Fruit fly (Drosophila melanogaster) whole organism, embryonic: ENCODE measurements around the gene InR.

Experiments
- Adf1 ChIP-seq: fragments of 200-800 bp; sonication (Bioruptor generic); IDR thresholded peaks from 2 replicates; pipeline ENCODE4 v1.3.6; 2022; ENCODE audit warnings: missing biosample characterization, missing genetic modification characterization
- Blimp-1 ChIP-seq: fragments of 200-800 bp; sonication (Bioruptor generic); optimal IDR thresholded peaks from 3 replicates; lab custom pipeline; 2018; ENCODE audit warnings: missing biosample characterization, missing genetic modification characterization, mild to moderate bottlenecking, moderate library complexity, missing genetic modification reagents
- CG10147 ChIP-seq: fragments of 200-800 bp; sonication (Bioruptor generic); optimal IDR thresholded peaks from 2 replicates; lab custom pipeline; 2019; ENCODE audit warnings: missing biosample characterization, mild to moderate bottlenecking, missing genetic modification characterization, moderate library complexity
- CG10274 ChIP-seq: fragments of 200-800 bp; sonication (Bioruptor generic); optimal IDR thresholded peaks from 3 replicates; lab custom pipeline; 2017; ENCODE audit warnings: missing biosample characterization, mild to moderate bottlenecking, missing genetic modification characterization
- CG11093 ChIP-seq: fragments of 200-800 bp; sonication (Bioruptor generic); IDR thresholded peaks from 3 replicates; pipeline ENCODE4 v1.3.6; 2022; ENCODE audit warnings: missing biosample characterization, missing genetic modification characterization
- CG11456 ChIP-seq: fragments of 200-800 bp; sonication (Bioruptor generic); IDR thresholded peaks from 3 replicates; pipeline ENCODE4 v1.3.6; 2022; ENCODE audit warnings: missing biosample characterization, missing genetic modification characterization
- CG14441 ChIP-seq: fragments of 200-800 bp; sonication (Bioruptor generic); IDR thresholded peaks from 2 replicates; pipeline ENCODE4 v1.3.6; 2022; ENCODE audit warnings: missing biosample characterization, missing genetic modification characterization
- CG14710 ChIP-seq: fragments of 200-800 bp; sonication (Bioruptor generic); optimal IDR thresholded peaks from 3 replicates; lab custom pipeline; 2019; ENCODE audit warnings: missing biosample characterization, mild to moderate bottlenecking, missing genetic modification characterization, moderate library complexity
- CG14965 ChIP-seq: fragments of 200-800 bp; sonication (Bioruptor generic); optimal IDR thresholded peaks from 2 replicates; lab custom pipeline; 2016; ENCODE audit warnings: missing biosample characterization, missing genetic modification characterization, borderline replicate concordance
- CG17359 ChIP-seq: fragments of 200-800 bp; sonication (Bioruptor generic); optimal IDR thresholded peaks from 3 replicates; lab custom pipeline; 2018; ENCODE audit warnings: missing biosample characterization, mild to moderate bottlenecking, missing genetic modification characterization, moderate library complexity
- CG1792 ChIP-seq: fragments of 200-800 bp; sonication (Bioruptor generic); optimal IDR thresholded peaks from 2 replicates; lab custom pipeline; 2016; ENCODE audit warnings: missing biosample characterization, missing genetic modification characterization
- CG30403 ChIP-seq: fragments of 200-800 bp; sonication (Bioruptor generic); optimal IDR thresholded peaks from 3 replicates; lab custom pipeline; 2016; ENCODE audit warnings: missing biosample characterization, missing genetic modification characterization
- CG31224 ChIP-seq: fragments of 200-800 bp; sonication (Bioruptor generic); IDR thresholded peaks from 2 replicates; pipeline ENCODE4 v1.3.6; 2022; ENCODE audit warnings: missing biosample characterization, missing genetic modification characterization
- CG3163 ChIP-seq: fragments of 200-800 bp; sonication (Bioruptor generic); optimal IDR thresholded peaks from 3 replicates; lab custom pipeline; 2016; ENCODE audit warnings: missing biosample characterization, missing genetic modification characterization
- CG4282 ChIP-seq: fragments of 200-800 bp; sonication (Bioruptor generic); optimal IDR thresholded peaks from 2 replicates; lab custom pipeline; 2016; ENCODE audit warnings: missing biosample characterization, missing genetic modification characterization
- CG5953 ChIP-seq: fragments of 200-800 bp; sonication (Bioruptor generic); IDR thresholded peaks from 2 replicates; pipeline ENCODE4 v1.3.6; 2022; ENCODE audit warnings: missing biosample characterization, missing genetic modification characterization
- CG6689 ChIP-seq: fragments of 200-800 bp; sonication (Bioruptor generic); IDR thresholded peaks from 2 replicates; pipeline ENCODE4 v1.3.6; 2022; ENCODE audit warnings: missing biosample characterization, missing genetic modification characterization
- CG8281 ChIP-seq: fragments of 200-800 bp; sonication (Bioruptor generic); optimal IDR thresholded peaks from 2 replicates; lab custom pipeline; 2018; ENCODE audit warnings: missing biosample characterization, mild to moderate bottlenecking, missing genetic modification characterization, moderate library complexity
- CG9817 ChIP-seq: fragments of 200-800 bp; sonication (Bioruptor generic); optimal IDR thresholded peaks from 2 replicates; lab custom pipeline; 2018; ENCODE audit warnings: missing biosample characterization, mild to moderate bottlenecking, missing genetic modification characterization, moderate library complexity
- CG9876 ChIP-seq: fragments of 200-800 bp; sonication (Bioruptor generic); optimal IDR thresholded peaks from 2 replicates; lab custom pipeline; 2016; ENCODE audit warnings: missing biosample characterization, missing genetic modification characterization
- CTCF ChIP-seq: fragments of 200-800 bp; sonication (Bioruptor generic); optimal IDR thresholded peaks from 2 replicates; lab custom pipeline; 2017; ENCODE audit warnings: missing biosample characterization, mild to moderate bottlenecking, missing genetic modification characterization, moderate library complexity
- Dbx ChIP-seq: fragments of 200-800 bp; sonication (Bioruptor generic); IDR thresholded peaks from 3 replicates; pipeline ENCODE4 v1.3.6; 2022; ENCODE audit warnings: missing biosample characterization, missing genetic modification characterization
- HmgZ ChIP-seq: fragments of 200-800 bp; sonication (Bioruptor generic); optimal IDR thresholded peaks from 2 replicates; lab custom pipeline; 2018; ENCODE audit warnings: missing biosample characterization, mild to moderate bottlenecking, missing genetic modification characterization
- Jarid2 ChIP-seq: fragments of 200-800 bp; sonication (Bioruptor generic); optimal IDR thresholded peaks from 3 replicates; lab custom pipeline; 2017; ENCODE audit warnings: mild to moderate bottlenecking, missing biosample characterization, missing genetic modification reagents, missing genetic modification characterization
- Lhr ChIP-seq: fragments of 200-800 bp; sonication (Bioruptor generic); optimal IDR thresholded peaks from 3 replicates; lab custom pipeline; 2017; ENCODE audit warnings: mild to moderate bottlenecking, missing biosample characterization, missing genetic modification reagents, missing genetic modification characterization
- MBD-R2 ChIP-seq: fragments of 200-800 bp; sonication (Bioruptor generic); IDR thresholded peaks from 2 replicates; pipeline ENCODE4 v1.3.6; 2022; ENCODE audit warnings: missing biosample characterization, missing genetic modification characterization
- Med ChIP-seq: fragments of 200-800 bp; sonication (Bioruptor generic); peaks from one replicate; lab custom pipeline; 2016; ENCODE audit warnings: missing biosample characterization, missing genetic modification characterization, mild to moderate bottlenecking, inconsistent platforms, moderate library complexity
- NC2β ChIP-seq: fragments of 200-800 bp; sonication (Bioruptor generic); optimal IDR thresholded peaks from 2 replicates; lab custom pipeline; 2016; ENCODE audit warnings: missing biosample characterization, missing genetic modification characterization
- Poxn ChIP-seq: fragments of 200-800 bp; sonication (Bioruptor generic); IDR thresholded peaks from 2 replicates; pipeline ENCODE4 v1.3.6; 2022; ENCODE audit warnings: missing biosample characterization, missing genetic modification characterization
- Ptx1 ChIP-seq: fragments of 200-800 bp; sonication (Bioruptor generic); IDR thresholded peaks from 2 replicates; pipeline ENCODE4 v1.3.6; 2022; ENCODE audit warnings: missing biosample characterization, missing genetic modification characterization
- Sry-β ChIP-seq: fragments of 200-800 bp; sonication (Bioruptor generic); optimal IDR thresholded peaks from 2 replicates; lab custom pipeline; 2018; ENCODE audit warnings: missing biosample characterization, mild to moderate bottlenecking, missing genetic modification characterization, moderate library complexity
- ap ChIP-seq: fragments of 200-800 bp; sonication (Bioruptor generic); IDR thresholded peaks from 2 replicates; pipeline ENCODE4 v1.3.6; 2022; ENCODE audit warnings: missing biosample characterization, missing genetic modification characterization
- bowl ChIP-seq: fragments of 200-800 bp; sonication (Bioruptor generic); IDR thresholded peaks from 2 replicates; pipeline ENCODE4 v1.3.6; 2022; ENCODE audit warnings: missing biosample characterization, missing genetic modification characterization
- chm ChIP-seq: fragments of 200-800 bp; sonication (Bioruptor generic); IDR thresholded peaks from 2 replicates; pipeline ENCODE4 v1.3.6; 2022; ENCODE audit warnings: missing biosample characterization, missing genetic modification characterization
- ci ChIP-seq: fragments of 200-800 bp; sonication (Bioruptor generic); IDR thresholded peaks from 3 replicates; pipeline ENCODE4 v1.3.6; 2022; ENCODE audit warnings: missing biosample characterization, missing genetic modification characterization
- gro ChIP-seq: fragments of 200-800 bp; sonication (Bioruptor generic); optimal IDR thresholded peaks from 2 replicates; lab custom pipeline; 2016; ENCODE audit warnings: missing biosample characterization, missing genetic modification characterization
- gsb ChIP-seq: fragments of 200-800 bp; sonication (Bioruptor generic); IDR thresholded peaks from 2 replicates; pipeline ENCODE4 v1.3.6; 2022; ENCODE audit warnings: missing biosample characterization, missing genetic modification characterization
- her ChIP-seq: fragments of 200-800 bp; sonication (Bioruptor generic); optimal IDR thresholded peaks from 2 replicates; lab custom pipeline; 2016; ENCODE audit warnings: missing biosample characterization, missing genetic modification characterization
- hth ChIP-seq: fragments of >200 bp; optimal IDR thresholded peaks from 2 replicates; lab custom pipeline; 2017; ENCODE audit warnings: inconsistent platforms
- kay ChIP-seq: fragments of 200-800 bp; sonication (Bioruptor generic); optimal IDR thresholded peaks from 2 replicates; lab custom pipeline; 2016; ENCODE audit warnings: missing biosample characterization, missing genetic modification characterization
- ken ChIP-seq: fragments of 200-800 bp; sonication (Bioruptor generic); IDR thresholded peaks from 3 replicates; pipeline ENCODE4 v1.3.6; 2022; ENCODE audit warnings: missing biosample characterization, missing genetic modification characterization
- klu ChIP-seq: fragments of 200-800 bp; sonication (Bioruptor generic); IDR thresholded peaks from 2 replicates; pipeline ENCODE4 v1.3.6; 2022; ENCODE audit warnings: missing biosample characterization, missing genetic modification characterization
- lbe ChIP-seq: fragments of 200-800 bp; sonication (Bioruptor generic); optimal IDR thresholded peaks from 2 replicates; lab custom pipeline; 2016; ENCODE audit warnings: missing biosample characterization, mild to moderate bottlenecking, missing genetic modification characterization
- luna ChIP-seq: fragments of 200-800 bp; sonication (Bioruptor generic); optimal IDR thresholded peaks from 2 replicates; lab custom pipeline; 2016; ENCODE audit warnings: missing biosample characterization, missing genetic modification characterization
- nerfin-2 ChIP-seq: fragments of 200-800 bp; sonication (Bioruptor generic); IDR thresholded peaks from 2 replicates; pipeline ENCODE4 v1.3.6; 2022; ENCODE audit warnings: missing biosample characterization, missing genetic modification characterization; ENCODE audit not compliant: partially characterized antibody
- pzg ChIP-seq: fragments of 200-800 bp; sonication (Bioruptor generic); optimal IDR thresholded peaks from 3 replicates; lab custom pipeline; 2018; ENCODE audit warnings: missing biosample characterization, mild to moderate bottlenecking, missing genetic modification characterization, moderate library complexity
- trem ChIP-seq: fragments of 200-800 bp; optimal IDR thresholded peaks from 3 replicates; lab custom pipeline; 2019; ENCODE audit warnings: missing biosample characterization, mild to moderate bottlenecking, missing genetic modification characterization, moderate library complexity
- usp ChIP-seq: fragments of >200 bp; optimal IDR thresholded peaks from 2 replicates; lab custom pipeline; 2017; ENCODE audit warnings: missing biosample characterization, missing genetic modification characterization
- vnd ChIP-seq: fragments of 200-800 bp; sonication (Bioruptor generic); IDR thresholded peaks from 3 replicates; pipeline ENCODE4 v1.3.6; 2022; ENCODE audit warnings: missing biosample characterization, missing genetic modification characterization; ENCODE audit not compliant: partially characterized antibody
- wdn ChIP-seq: fragments of 200-800 bp; sonication (Bioruptor generic); IDR thresholded peaks from 2 replicates; pipeline ENCODE4 v1.3.6; 2022; ENCODE audit warnings: missing biosample characterization, missing genetic modification characterization

InR gene

DNA sequence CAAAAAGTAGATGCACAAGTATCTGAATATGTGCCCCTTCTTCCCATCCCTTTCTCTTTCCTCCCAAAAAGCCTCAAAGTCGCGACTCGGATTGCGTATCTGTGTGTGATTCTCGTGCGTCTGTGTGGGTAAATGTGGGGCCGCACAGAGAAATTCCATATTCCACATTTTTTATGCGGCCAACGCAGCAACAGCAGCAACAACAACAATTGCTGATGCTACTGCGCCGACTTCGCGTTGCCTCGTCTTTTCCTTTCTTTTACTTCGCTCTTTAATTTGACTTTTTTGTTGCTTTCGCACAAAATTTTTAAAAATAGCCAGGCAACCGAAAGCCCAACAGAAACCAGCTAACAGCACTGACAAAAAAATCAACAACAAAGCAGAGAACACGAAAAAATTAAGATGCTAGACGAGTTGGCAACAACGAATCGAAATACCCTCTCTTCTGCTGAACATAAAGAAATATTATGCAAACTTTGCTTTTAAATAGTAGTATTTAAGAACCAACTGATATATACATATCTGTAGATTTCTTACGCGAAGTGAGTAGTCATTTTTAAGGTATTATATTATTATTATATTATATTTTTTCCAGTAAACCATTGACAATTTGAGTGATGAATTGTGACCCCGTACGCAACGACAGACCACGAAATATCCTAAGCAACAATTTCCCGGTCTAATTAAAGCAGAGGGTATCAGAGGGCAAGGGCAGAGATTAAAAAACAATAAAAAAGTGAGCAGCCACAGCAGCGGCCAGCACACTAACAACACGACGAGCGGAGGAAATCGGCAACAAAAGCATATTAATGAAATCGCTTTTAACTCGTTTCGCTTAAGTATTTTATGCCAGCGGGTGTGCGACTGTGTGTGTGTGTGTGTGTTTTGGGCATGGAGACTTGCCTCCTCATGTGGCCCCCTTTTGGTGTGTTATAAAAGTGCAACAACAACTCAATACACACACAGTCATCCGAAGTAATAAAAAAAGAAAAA, 37.7 kb upstream of the InR start (continued):
- TF ChIP-seq CG14441 (GFP tag; lab: Robert Waterston, UW) (no peak), usp (no peak), CG8281 (tag; lab: Kevin White, UChicago) (peak; percentile 51), CG11093 (GFP tag; lab: Robert Waterston, UW) (no peak), klu (GFP tag; lab: Robert Waterston, UW) (no peak), her (GFP tag; lab: Kevin White, UChicago) (no peak), gsb (GFP tag; lab: Robert Waterston, UW) (no peak), Poxn (GFP tag; lab: Robert Waterston, UW) (no peak), bowl (GFP tag; lab: Robert Waterston, UW) (no peak), CG14710 (tag; lab: Kevin White, UChicago) (peak; percentile 38), CG5953 (GFP tag; lab: Robert Waterston, UW) (0 out of 2 replicates have a peak, but pooled peaks have one; percentile 47), CG11456 (GFP tag; lab: Robert Waterston, UW) (peak; percentile 50; the same call in 1 of the 3 replicates), CG6689 (GFP tag; lab: Robert Waterston, UW) (peak; percentile 63), Adf1 (no peak), CG10147 (GFP tag; lab: Kevin White, UChicago) (peak; percentile 61), Ptx1 (GFP tag; lab: Robert Waterston, UW) (peak; percentile 69), kay (GFP tag; lab: Kevin White, UChicago) (no peak), CG9876 (no peak), CG30403 (GFP tag; lab: Kevin White, UChicago) (peak; percentile 69), gro (GFP tag; lab: Kevin White, UChicago) (no peak), luna (GFP tag; lab: Kevin White, UChicago) (no peak), ci (GFP tag; lab: Robert Waterston, UW) (peak; percentile 43), Sry-β (no peak), vnd (GFP tag; lab: Robert Waterston, UW) (no peak), CG14965 (GFP tag; lab: Kevin White, UChicago) (no peak), hth (lab: Kevin White, UChicago) (no peak), Blimp-1 (peak; percentile 47), CG3163 (no peak), CG9817 (tag; lab: Kevin White, UChicago) (no peak), CG4282 (GFP tag; lab: Kevin White, UChicago) (peak; percentile 35), CTCF (no peak), CG17359 (peak; percentile 71), lbe (GFP tag; lab: Kevin White, UChicago) (no peak), Lhr (GFP tag; lab: Kevin White, UChicago) (peak; percentile 16), Med (GFP tag; lab: Kevin White, UChicago) (peak; percentile 68), NC2β (GFP tag; lab: Kevin White, UChicago) (no peak), nerfin-2 (GFP tag; lab: Robert Waterston, UW) (no peak), CG31224 (no peak), trem (tag; lab: Kevin White, UChicago) (no peak), wdn (GFP tag; lab: Robert Waterston, UW) (no peak), ap (no peak), CG10274 (GFP tag; lab: Kevin White, UChicago) (no peak), Jarid2 (peak; percentile 4), MBD-R2 (GFP tag; lab: Robert Waterston, UW) (no peak), Dbx (GFP tag; lab: Robert Waterston, UW) (no peak), ken (GFP tag; lab: Robert Waterston, UW) (peak; percentile 38; the same call in 1 of the 3 replicates), pzg (no peak), chm (GFP tag; lab: Robert Waterston, UW) (peak; percentile 23; the same call in 1 of the 2 replicates), HmgZ (tag; lab: Kevin White, UChicago) (peak; percentile 17), CG1792 (no peak)
